Fruit fly (Drosophila melanogaster) whole organism, pupa: ENCODE results near the gene CG7943.

Experiments
- CG10348 ChIP-seq: fragments of 200-800 bp; sonication (Bioruptor generic); IDR thresholded peaks from 2 replicates; pipeline ENCODE4 v1.3.6; 2022; ENCODE audit warnings: missing biosample characterization, missing genetic modification characterization
- CG12605 ChIP-seq: fragments of 200-800 bp; sonication (Bioruptor generic); IDR thresholded peaks from 2 replicates; pipeline ENCODE4 v1.3.6; 2022; ENCODE audit warnings: missing biosample characterization, missing genetic modification characterization
- CG13204 ChIP-seq: fragments of 200-800 bp; sonication (Bioruptor generic); optimal IDR thresholded peaks from 2 replicates; lab custom pipeline; 2018; ENCODE audit warnings: missing biosample characterization, mild to moderate bottlenecking, missing genetic modification characterization, moderate library complexity
- CG14655 ChIP-seq: fragments of 200-800 bp; sonication (Bioruptor generic); optimal IDR thresholded peaks from 3 replicates; lab custom pipeline; 2017; ENCODE audit warnings: mild to moderate bottlenecking, missing biosample characterization, missing genetic modification reagents, missing genetic modification characterization
- CG15710 ChIP-seq: fragments of 200-800 bp; sonication (Bioruptor generic); optimal IDR thresholded peaks from 2 replicates; lab custom pipeline; 2018; ENCODE audit warnings: missing biosample characterization, mild to moderate bottlenecking, missing genetic modification characterization, moderate library complexity
- CG17806 ChIP-seq: fragments of 200-800 bp; sonication (Bioruptor generic); optimal IDR thresholded peaks from 2 replicates; lab custom pipeline; 2018; ENCODE audit warnings: missing biosample characterization, mild to moderate bottlenecking, missing genetic modification characterization, moderate library complexity
- CG32121 ChIP-seq: fragments of 200-800 bp; sonication (Bioruptor generic); IDR thresholded peaks from 2 replicates; pipeline ENCODE4 v1.3.6; 2022; ENCODE audit warnings: missing biosample characterization, missing genetic modification characterization
- CG34367 ChIP-seq: fragments of 200-800 bp; sonication (Bioruptor generic); optimal IDR thresholded peaks from 2 replicates; lab custom pipeline; 2018; ENCODE audit warnings: missing biosample characterization, mild to moderate bottlenecking, missing genetic modification characterization
- CG4496 ChIP-seq: fragments of 200-800 bp; sonication (Bioruptor generic); IDR thresholded peaks from 3 replicates; pipeline ENCODE4 v1.3.6; 2022; ENCODE audit warnings: missing biosample characterization, missing genetic modification characterization
- CG8159 ChIP-seq: fragments of 200-800 bp; sonication (Bioruptor generic); optimal IDR thresholded peaks from 3 replicates; lab custom pipeline; 2018; ENCODE audit warnings: missing biosample characterization, mild to moderate bottlenecking, missing genetic modification characterization, moderate library complexity
- CG8301 ChIP-seq: fragments of 200-800 bp; sonication (Bioruptor generic); optimal IDR thresholded peaks from 2 replicates; lab custom pipeline; 2018; ENCODE audit warnings: missing biosample characterization, mild to moderate bottlenecking, missing genetic modification characterization
- CG9948 ChIP-seq: fragments of 200-800 bp; sonication (Bioruptor generic); optimal IDR thresholded peaks from 2 replicates; lab custom pipeline; 2018; ENCODE audit warnings: missing biosample characterization, mild to moderate bottlenecking, missing genetic modification characterization, moderate library complexity
- D1 ChIP-seq: fragments of 200-800 bp; sonication (Bioruptor generic); optimal IDR thresholded peaks from 2 replicates; lab custom pipeline; 2018; ENCODE audit warnings: missing biosample characterization, mild to moderate bottlenecking, missing genetic modification characterization, moderate library complexity
- EcR ChIP-seq: fragments of 200-800 bp; sonication (Bioruptor generic); optimal IDR thresholded peaks from 3 replicates; lab custom pipeline; 2019; ENCODE audit warnings: missing biosample characterization, missing genetic modification characterization, mild to moderate bottlenecking, moderate library complexity, missing genetic modification reagents
- Ets98B ChIP-seq: fragments of 200-800 bp; sonication (Bioruptor generic); IDR thresholded peaks from 2 replicates; pipeline ENCODE4 v1.3.6; 2022; ENCODE audit warnings: missing biosample characterization, missing genetic modification characterization
- Pif1A ChIP-seq: fragments of 200-800 bp; sonication (Bioruptor generic); optimal IDR thresholded peaks from 3 replicates; lab custom pipeline; 2016; ENCODE audit warnings: missing biosample characterization, missing genetic modification characterization
- Pif1B ChIP-seq: fragments of 200-800 bp; sonication (Bioruptor generic); optimal IDR thresholded peaks from 3 replicates; lab custom pipeline; 2016; ENCODE audit warnings: missing biosample characterization, missing genetic modification characterization
- Snoo ChIP-seq: fragments of 200-800 bp; sonication (Bioruptor generic); optimal IDR thresholded peaks from 3 replicates; lab custom pipeline; 2017; ENCODE audit warnings: missing biosample characterization, mild to moderate bottlenecking, missing genetic modification characterization, inconsistent platforms
- fd96Ca ChIP-seq: fragments of 200-800 bp; sonication (Bioruptor generic); IDR thresholded peaks from 3 replicates; pipeline ENCODE4 v1.3.6; 2022; ENCODE audit warnings: missing biosample characterization, missing genetic modification characterization
- gl ChIP-seq: fragments of 200-800 bp; sonication (Bioruptor generic); optimal IDR thresholded peaks from 2 replicates; lab custom pipeline; 2018; ENCODE audit warnings: missing biosample characterization, mild to moderate bottlenecking, missing genetic modification characterization
- rn ChIP-seq: fragments of 200-800 bp; sonication (Bioruptor generic); IDR thresholded peaks from 2 replicates; pipeline ENCODE4 v1.3.6; 2022; ENCODE audit warnings: missing biosample characterization, missing genetic modification characterization

Gene CG7943

dm6 chr3R:30046029-30047001, at the start of gene CG7943, which contains the start of gene RpL32:
TSS of gene CG7943 (plus strand) at chr3R:30046470.
TSS of gene RpL32 (minus strand) at chr3R:30046161.
- TF ChIP-seq D1 (tag; lab: Kevin White, UChicago) (no peak), Pif1A (GFP tag; lab: Kevin White, UChicago) (peak; percentile 88), CG14655 (GFP tag; lab: Kevin White, UChicago) (no peak), CG9948 (tag; lab: Kevin White, UChicago) (peak; percentile 76), CG10348 (peak; percentile 84), Pif1B (GFP tag; lab: Kevin White, UChicago) (peak; percentile 94), CG17806 (tag; lab: Kevin White, UChicago) (peak; percentile 83), CG13204 (GFP tag; lab: Kevin White, UChicago) (no peak), CG8159 (peak; percentile 84), fd96Ca (GFP tag; lab: Robert Waterston, UW) (peak; percentile 95), Ets98B (GFP tag; lab: Robert Waterston, UW) (peak; percentile 92), CG8301 (tag; lab: Kevin White, UChicago) (peak; percentile 81), CG4496 (GFP tag; lab: Robert Waterston, UW) (peak; percentile 94), gl (tag; lab: Kevin White, UChicago) (peak; percentile 78), EcR (GFP tag; lab: Kevin White, UChicago) (no peak), rn (GFP tag; lab: Robert Waterston, UW) (peak; percentile 73), Snoo (tag; lab: Kevin White, UChicago) (peak; percentile 94), CG34367 (tag; lab: Kevin White, UChicago) (peak; percentile 77), CG15710 (tag; lab: Kevin White, UChicago) (peak; percentile 83), CG12605 (GFP tag; lab: Robert Waterston, UW) (peak; percentile 78), CG32121 (GFP tag; lab: Robert Waterston, UW) (peak; percentile 89)

dm6 chr3R:29997607-29998236, 48.5 kb upstream of the CG7943 start, which contains the start of the genes CG15525 and CG11504:
TSS of gene CG15525 (minus strand) at chr3R:29997676.
TSS of gene CG11504 (plus strand) at chr3R:29997900.
- no peak for TF ChIP-seq D1 (tag; lab: Kevin White, UChicago)
- peak; percentile 19; the same call in 1 of the 2 replicates for TF ChIP-seq Ets98B (GFP tag; lab: Robert Waterston, UW)
- TF ChIP-seq Pif1B (GFP tag; lab: Kevin White, UChicago): no peak
- TF ChIP-seq, all 21 proteins: peak for 1

- TF ChIP-seq CG17806 (tag; lab: Kevin White, UChicago): no peak
- TF ChIP-seq CG15710 (tag; lab: Kevin White, UChicago): no peak
- no peak for TF ChIP-seq CG34367 (tag; lab: Kevin White, UChicago)
- no peak for TF ChIP-seq CG13204 (GFP tag; lab: Kevin White, UChicago)
- TF ChIP-seq CG10348: no peak
- no peak for TF ChIP-seq rn (GFP tag; lab: Robert Waterston, UW)
- TF ChIP-seq Pif1B (GFP tag; lab: Kevin White, UChicago): no peak
- no peak for TF ChIP-seq fd96Ca (GFP tag; lab: Robert Waterston, UW)
Measured at dm6 chr3R:29999495-29999894, 46.8 kb upstream of the CG7943 start, which contains the start of gene CG34298. TSS of gene CG34298 (plus strand) at chr3R:29999795.

dm6 chr3R:30000286-30000685, 46.0 kb upstream of the CG7943 start, which contains the start of gene Tace:
TSS of gene Tace (plus strand) at chr3R:30000530.
- TF ChIP-seq fd96Ca (GFP tag; lab: Robert Waterston, UW): no peak
- TF ChIP-seq Pif1A (GFP tag; lab: Kevin White, UChicago): no peak
- no peak for TF ChIP-seq Snoo (tag; lab: Kevin White, UChicago)
- no peak for TF ChIP-seq CG8159
- TF ChIP-seq EcR (GFP tag; lab: Kevin White, UChicago): no peak
- TF ChIP-seq, all 21 proteins: peak for 0

DNA sequence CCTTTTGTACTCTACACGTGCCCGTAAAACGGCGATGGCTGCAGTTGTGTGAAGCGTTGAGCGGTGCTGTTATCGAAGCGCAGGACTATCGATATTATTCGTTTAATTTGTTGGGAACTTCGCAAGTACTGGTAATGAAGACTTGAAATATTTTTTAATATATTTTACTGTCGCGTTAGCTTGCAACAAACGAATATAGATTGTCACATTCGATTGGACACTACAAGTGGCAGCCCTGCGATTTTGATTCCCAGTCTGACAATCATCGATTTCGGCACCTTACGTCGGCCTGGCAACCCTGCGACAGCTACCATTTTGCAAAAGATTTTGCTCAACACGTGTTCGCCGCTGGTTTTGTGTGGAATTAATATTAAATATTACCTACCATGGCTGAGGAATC, 41.6 kb upstream of the CG7943 start, which contains the start of the genes Nlp and Nph:
Gene Nlp (plus strand): TSS at position 138 of the 400 bp plus-strand sequence.
Gene Nph (minus strand): TSS at position 214 of the 400 bp plus-strand sequence.
- TF ChIP-seq rn (GFP tag; lab: Robert Waterston, UW) (no peak), Snoo (tag; lab: Kevin White, UChicago) (peak; percentile 14), CG4496 (GFP tag; lab: Robert Waterston, UW) (no peak)
